Worm (Caenorhabditis elegans): ENCODE measurements around the gene C50F4.6.

Gene C50F4.6

DNA sequence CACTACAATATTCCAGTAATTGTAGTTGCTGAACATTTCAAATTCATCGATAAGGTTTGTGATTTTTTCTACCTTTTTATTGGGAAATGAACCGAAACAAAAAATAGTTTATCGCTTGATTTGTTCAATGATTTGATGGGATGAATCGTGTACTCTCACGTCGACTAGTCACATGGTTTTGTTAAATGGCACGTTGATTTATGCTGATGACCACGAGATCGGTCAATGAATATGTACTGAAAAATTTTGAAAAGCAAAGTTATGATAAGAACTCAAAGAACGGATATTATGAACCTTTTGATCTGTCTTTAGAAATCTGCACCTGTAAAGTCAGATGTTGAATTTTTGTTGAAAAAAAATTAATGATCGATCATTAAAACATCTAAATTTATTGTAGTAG lies 29.6 kb upstream of the C50F4.6 start:
- peak; percentile 3 for TF ChIP-seq T20F7.1 (GFP tag; optimal IDR thresholded peaks at IDR 0.05)
- TF ChIP-seq unc-130 (GFP tag; optimal IDR thresholded peaks at IDR 0.05), result no peak
- no peak for TF ChIP-seq mdt-29 (GFP tag; IDR thresholded peaks at IDR 0.05)
- no peak for TF ChIP-seq nhr-111 (GFP tag; optimal IDR thresholded peaks at IDR 0.05)
- TF ChIP-seq madf-5 (GFP tag; IDR thresholded peaks at IDR 0.05), result no peak
- TF ChIP-seq R02D3.7 (tag; optimal IDR thresholded peaks at IDR 0.05), result no peak
- no peak for TF ChIP-seq daf-19 (GFP tag; conservative IDR thresholded peaks at IDR 0.05)
- no peak for TF ChIP-seq attf-4 (tag; optimal IDR thresholded peaks at IDR 0.05)
- no peak for TF ChIP-seq cey-2 (tag; optimal IDR thresholded peaks at IDR 0.05; ENCODE audit: borderline replicate concordance, insufficient read depth)
- TF ChIP-seq ZK546.5 (tag; optimal IDR thresholded peaks at IDR 0.05), result no peak
- no peak for TF ChIP-seq nhr-10 (tag; optimal IDR thresholded peaks at IDR 0.05)
- no peak for TF ChIP-seq arid-1 (GFP tag; conservative IDR thresholded peaks at IDR 0.05)
- TF ChIP-seq saeg-2 (GFP tag; IDR thresholded peaks at IDR 0.05), result no peak
- peak; percentile 46 for TF ChIP-seq nhr-6 (tag; optimal IDR thresholded peaks at IDR 0.05)
- no peak for TF ChIP-seq dmd-8 (GFP tag; IDR thresholded peaks at IDR 0.05)
- no peak for TF ChIP-seq mxl-2 (GFP tag; conservative IDR thresholded peaks at IDR 0.05)
- TF ChIP-seq lin-29 (GFP tag; IDR thresholded peaks at IDR 0.05), result no peak
- TF ChIP-seq daf-8 (GFP tag; IDR thresholded peaks at IDR 0.05), result no peak
- TF ChIP-seq lin-15B (tag; optimal IDR thresholded peaks at IDR 0.05), result no peak
- TF ChIP-seq spr-1 (tag; optimal IDR thresholded peaks at IDR 0.05), result no peak
- no peak for TF ChIP-seq php-3 (GFP tag; IDR thresholded peaks at IDR 0.05)
- TF ChIP-seq mep-1 (tag; optimal IDR thresholded peaks at IDR 0.05), result peak; percentile 42
- no peak for TF ChIP-seq ama-1 (optimal IDR thresholded peaks at IDR 0.05)
- no peak for TF ChIP-seq ctbp-1 (GFP tag; IDR thresholded peaks at IDR 0.05)
- no peak for TF ChIP-seq sdz-12 (GFP tag; optimal IDR thresholded peaks at IDR 0.05)
- TF ChIP-seq rbr-2 (tag; optimal IDR thresholded peaks at IDR 0.05), result no peak
- TF ChIP-seq daf-16 (GFP tag; optimal IDR thresholded peaks at IDR 0.05), result no peak
- TF ChIP-seq daf-16 (tag; optimal IDR thresholded peaks at IDR 0.05), result no peak
- no peak for TF ChIP-seq jun-1 (tag; optimal IDR thresholded peaks at IDR 0.05)
- TF ChIP-seq ceh-20 (GFP tag; IDR thresholded peaks at IDR 0.05), result peak; percentile 69; the same call in 1 of the 2 replicates
- TF ChIP-seq F37D6.2 (tag; optimal IDR thresholded peaks at IDR 0.05), result no peak
- peak in 1 of 2 experiments; percentile 99 for TF ChIP-seq unc-62 (GFP tag; optimal IDR thresholded peaks at IDR 0.05 in 1 of 2)
- no peak for TF ChIP-seq unc-62 (tag; optimal IDR thresholded peaks at IDR 0.05)
- TF ChIP-seq zfp-3 (GFP tag; conservative IDR thresholded peaks at IDR 0.05), result no peak
- no peak for TF ChIP-seq Y75B8A.6 (GFP tag; IDR thresholded peaks at IDR 0.05)
- no peak for TF ChIP-seq duxl-1 (tag; optimal IDR thresholded peaks at IDR 0.05; ENCODE audit: poor library complexity)
- TF ChIP-seq nhr-77 (tag; optimal IDR thresholded peaks at IDR 0.05), result peak; percentile 34
- TF ChIP-seq skn-1 (tag; optimal IDR thresholded peaks at IDR 0.05), result no peak
- no peak for TF ChIP-seq Y48G9A.11 (GFP tag; IDR thresholded peaks at IDR 0.05)
- TF ChIP-seq fos-1 (tag; optimal IDR thresholded peaks at IDR 0.05), result no peak
- no peak for TF ChIP-seq ceh-28 (tag; optimal IDR thresholded peaks at IDR 0.05)
- TF ChIP-seq F49E8.2 (tag; optimal IDR thresholded peaks at IDR 0.05; ENCODE audit: borderline replicate concordance), result no peak
- TF ChIP-seq F26F4.8 (GFP tag; conservative IDR thresholded peaks at IDR 0.05), result no peak
- no peak for TF ChIP-seq lin-38 (GFP tag; IDR thresholded peaks at IDR 0.05)
- TF ChIP-seq F44E2.7 (GFP tag; IDR thresholded peaks at IDR 0.05), result no peak
- peak; percentile 46 for TF ChIP-seq nhr-25 (tag; optimal IDR thresholded peaks at IDR 0.05; ENCODE audit: borderline replicate concordance, insufficient read depth)
- no peak for TF ChIP-seq madf-9 (GFP tag; conservative IDR thresholded peaks at IDR 0.05)
- no peak for TF ChIP-seq zip-2 (tag; optimal IDR thresholded peaks at IDR 0.05)
- no peak for TF ChIP-seq unc-39 (tag; optimal IDR thresholded peaks at IDR 0.05)
- no peak for TF ChIP-seq T26A8.4 (GFP tag; IDR thresholded peaks at IDR 0.05)
- no peak for TF ChIP-seq lin-1 (GFP tag; IDR thresholded peaks at IDR 0.05)
- peak; percentile 84 for TF ChIP-seq dmd-6 (GFP tag; IDR thresholded peaks at IDR 0.05)
- TF ChIP-seq ceh-44 (GFP tag; IDR thresholded peaks at IDR 0.05), result no peak

Measured in whole organism, L4 larva.